Fruit fly (Drosophila melanogaster): ENCODE results near the gene AANATL2.

AANATL2 gene

dm6 chr2L:6276815-6277214, 21.2 kb downstream of the AANATL2 start:
- TF ChIP-seq CG5204 (GFP tag; optimal IDR thresholded peaks at IDR 0.05) (peak; percentile 15), Mnt (GFP tag; optimal IDR thresholded peaks at IDR 0.05) (no peak)

- TF ChIP-seq CG33017 (tag; optimal IDR thresholded peaks at IDR 0.05), result no peak
- no peak for TF ChIP-seq tj (GFP tag; optimal IDR thresholded peaks at IDR 0.05)
- peak; percentile 26 for TF ChIP-seq kay (GFP tag; ENCODE audit: borderline replicate concordance)
- no peak for TF ChIP-seq ovo (GFP tag; optimal IDR thresholded peaks at IDR 0.05)
Measured at dm6 chr2L:6280328-6280727, 24.7 kb downstream of the AANATL2 start.

- TF ChIP-seq toe (GFP tag; optimal IDR thresholded peaks at IDR 0.05) (no peak), Hr96 (GFP tag; optimal IDR thresholded peaks at IDR 0.05) (no peak), pad (GFP tag; optimal IDR thresholded peaks at IDR 0.05) (no peak), CG1620 (GFP tag; optimal IDR thresholded peaks at IDR 0.05) (no peak), CG14711 (tag; optimal IDR thresholded peaks at IDR 0.05) (no peak), CG5204 (GFP tag; optimal IDR thresholded peaks at IDR 0.05) (no peak), Crg-1 (GFP tag; optimal IDR thresholded peaks at IDR 0.05) (no peak), cic (GFP tag; optimal IDR thresholded peaks at IDR 0.05) (no peak)
Measured at dm6 chr2L:6283376-6283775, 27.7 kb downstream of the AANATL2 start.

dm6 chr2L:6291605-6292004, 35.9 kb downstream of the AANATL2 start:
- no peak for TF ChIP-seq Crg-1 (GFP tag; optimal IDR thresholded peaks at IDR 0.05)
- TF ChIP-seq CG14711 (tag; optimal IDR thresholded peaks at IDR 0.05), result no peak
- TF ChIP-seq ovo (GFP tag; optimal IDR thresholded peaks at IDR 0.05), result no peak
- peak; percentile 24 for TF ChIP-seq Hr96 (GFP tag; optimal IDR thresholded peaks at IDR 0.05)
- peak; percentile 19 for TF ChIP-seq CG12768 (GFP tag; optimal IDR thresholded peaks at IDR 0.05)
- no peak for TF ChIP-seq CG33017 (tag; optimal IDR thresholded peaks at IDR 0.05)
- no peak for TF ChIP-seq CG11617 (GFP tag; optimal IDR thresholded peaks at IDR 0.05)
- no peak for TF ChIP-seq Clk (GFP tag; optimal IDR thresholded peaks at IDR 0.05)
- TF ChIP-seq CG5204 (GFP tag; optimal IDR thresholded peaks at IDR 0.05), result no peak
- TF ChIP-seq kay (GFP tag; ENCODE audit: borderline replicate concordance), result peak; percentile 95
- peak; percentile 71 for TF ChIP-seq cic (GFP tag; optimal IDR thresholded peaks at IDR 0.05)
- no peak for TF ChIP-seq tj (GFP tag; optimal IDR thresholded peaks at IDR 0.05)

dm6 chr2L:6301616-6302015, 46.0 kb downstream of the AANATL2 start:
- TF ChIP-seq CG7101 (tag; optimal IDR thresholded peaks at IDR 0.05) (no peak), toe (GFP tag; optimal IDR thresholded peaks at IDR 0.05) (no peak), CG1620 (GFP tag; optimal IDR thresholded peaks at IDR 0.05) (no peak), CG5204 (GFP tag; optimal IDR thresholded peaks at IDR 0.05) (no peak), Crg-1 (GFP tag; optimal IDR thresholded peaks at IDR 0.05) (no peak), cic (GFP tag; optimal IDR thresholded peaks at IDR 0.05) (no peak), kay (GFP tag; ENCODE audit: borderline replicate concordance) (no peak), ovo (GFP tag; optimal IDR thresholded peaks at IDR 0.05) (no peak), CG11617 (GFP tag; optimal IDR thresholded peaks at IDR 0.05) (no peak), CG7045 (GFP tag; optimal IDR thresholded peaks at IDR 0.05) (no peak), CG12768 (GFP tag; optimal IDR thresholded peaks at IDR 0.05) (no peak), CG14711 (tag; optimal IDR thresholded peaks at IDR 0.05) (no peak), Hr96 (GFP tag; optimal IDR thresholded peaks at IDR 0.05) (no peak), Mnt (GFP tag; optimal IDR thresholded peaks at IDR 0.05) (no peak), pad (GFP tag; optimal IDR thresholded peaks at IDR 0.05) (no peak), tj (GFP tag; optimal IDR thresholded peaks at IDR 0.05) (no peak), cnc (optimal IDR thresholded peaks at IDR 0.05) (no peak), bab1 (GFP tag; optimal IDR thresholded peaks at IDR 0.05) (no peak), Clk (GFP tag; optimal IDR thresholded peaks at IDR 0.05) (no peak), CG33017 (tag; optimal IDR thresholded peaks at IDR 0.05) (no peak)
